Worm (Caenorhabditis elegans) whole organism, L1 larva: Measurements from ENCODE around the gene C14A4.12.

ENCODE experiments used
- C04F5.9 ChIP-seq: sonication (generic microtip); optimal IDR thresholded peaks from 2 replicates; lab custom pipeline; 2016; ENCODE audit warnings: missing genetic modification characterization, missing compliant biosample characterization
- aha-1 ChIP-seq: fragments of 150-350 bp; optimal IDR thresholded peaks from 2 replicates; lab custom pipeline; 2014; ENCODE audit warnings: missing biosample characterization, missing genetic modification characterization
- alr-1 ChIP-seq: fragments of 200-800 bp; sonication (Bioruptor generic); optimal IDR thresholded peaks from 2 replicates; lab custom pipeline; 2018; ENCODE audit warnings: borderline replicate concordance, mild to moderate bottlenecking, missing genetic modification characterization, missing compliant biosample characterization
- blmp-1 ChIP-seq: fragments of 150-350 bp; optimal IDR thresholded peaks from 2 replicates; lab custom pipeline; 2014; ENCODE audit warnings: missing biosample characterization, missing genetic modification characterization
- ceh-82 ChIP-seq, 3 experiments: fragments of 150-350 bp in 1 of 3; sonication (generic microtip) in 2 of 3; optimal IDR thresholded peaks; 2 replicates each; lab custom pipeline; 2014 to 2017; ENCODE audit warnings: missing biosample characterization in 3 of 3, missing genetic modification characterization in 3 of 3
- ceh-90 ChIP-seq: sonication (generic microtip); optimal IDR thresholded peaks from 2 replicates; lab custom pipeline; 2016; ENCODE audit warnings: missing genetic modification characterization, missing compliant biosample characterization
- dpl-1 ChIP-seq, 3 experiments: fragments of 150-350 bp in 2 of 3; sonication (generic microtip) in 1 of 3; optimal IDR thresholded peaks; 2 replicates each; lab custom pipeline; 2014 to 2017; ENCODE audit warnings: missing biosample characterization in 3 of 3, missing genetic modification characterization in 3 of 3, missing genetic modification reagents in 3 of 3
- dsc-1 ChIP-seq: sonication (generic microtip); optimal IDR thresholded peaks from 2 replicates; lab custom pipeline; 2016; ENCODE audit warnings: mild to moderate bottlenecking, missing genetic modification characterization, missing compliant biosample characterization
- efl-1 ChIP-seq, 4 experiments: fragments of 150-350 bp; optimal IDR thresholded peaks in 3 of 4; peaks in 1 of 4; 1 replicate in 1 of 4; 2 replicates in 3 of 4; lab custom pipeline; 2014; ENCODE audit warnings: missing biosample characterization in 2 of 4, missing genetic modification characterization in 2 of 4, missing genetic modification reagents in 2 of 4
- elt-2 ChIP-seq: sonication (generic microtip); optimal IDR thresholded peaks from 2 replicates; lab custom pipeline; 2016; ENCODE audit warnings: missing genetic modification characterization, mild to moderate bottlenecking, inconsistent platforms, missing compliant biosample characterization, missing genetic modification reagents
- elt-3 ChIP-seq, 6 experiments: fragments of 150-350 bp in 1 of 6; sonication (generic microtip); optimal IDR thresholded peaks; 2 replicates each; lab custom pipeline; 2017 to 2018; ENCODE audit warnings: missing biosample characterization in 6 of 6, missing genetic modification characterization in 6 of 6, inconsistent platforms in 1 of 6
- ets-5 ChIP-seq: fragments of 200-800 bp; sonication (Bioruptor generic); IDR thresholded peaks from 2 replicates; pipeline ENCODE4 v1.3.6; 2022; ENCODE audit warnings: missing genetic modification characterization, missing compliant biosample characterization
- irx-1 ChIP-seq: sonication (generic microtip); optimal IDR thresholded peaks from 2 replicates; lab custom pipeline; 2016; ENCODE audit warnings: missing genetic modification characterization, missing compliant biosample characterization
- lin-35 ChIP-seq, 2 experiments: fragments of 150-350 bp; optimal IDR thresholded peaks; 2 replicates each; lab custom pipeline; 2014; ENCODE audit warnings: missing biosample characterization in 2 of 2, missing genetic modification characterization in 2 of 2, missing genetic modification reagents in 2 of 2
- lsy-2 ChIP-seq, 2 experiments: fragments of 150-350 bp; optimal IDR thresholded peaks; 2 replicates each; lab custom pipeline; 2014; ENCODE audit warnings: missing biosample characterization in 2 of 2, missing genetic modification characterization in 2 of 2
- nhr-12 ChIP-seq: sonication (generic microtip); optimal IDR thresholded peaks from 2 replicates; lab custom pipeline; 2017; ENCODE audit warnings: missing biosample characterization, missing genetic modification characterization
- nhr-19 ChIP-seq: fragments of 200-800 bp; sonication (Bioruptor generic); conservative IDR thresholded peaks from 2 replicates; pipeline ENCODE4 v1.3.6; 2022; ENCODE audit warnings: missing genetic modification characterization, missing compliant biosample characterization
- nhr-20 ChIP-seq: sonication (generic microtip); optimal IDR thresholded peaks from 2 replicates; lab custom pipeline; 2016; ENCODE audit warnings: mild to moderate bottlenecking, missing genetic modification characterization, missing compliant biosample characterization
- pag-3 ChIP-seq: sonication (generic microtip); optimal IDR thresholded peaks from 2 replicates; lab custom pipeline; 2017; ENCODE audit warnings: missing genetic modification characterization, mild to moderate bottlenecking, missing compliant biosample characterization, antibody characterized with exemption, borderline replicate concordance; ENCODE audit not compliant: insufficient read depth
- pax-3 ChIP-seq: fragments of 200-800 bp; sonication (Bioruptor generic); optimal IDR thresholded peaks from 2 replicates; lab custom pipeline; 2018; ENCODE audit warnings: mild to moderate bottlenecking, missing genetic modification characterization, moderate library complexity, missing compliant biosample characterization
- pqm-1 ChIP-seq: sonication (generic microtip); optimal IDR thresholded peaks from 3 replicates; lab custom pipeline; 2017; ENCODE audit warnings: missing biosample characterization, missing genetic modification characterization
- snpc-4 ChIP-seq: fragments of 150-350 bp; optimal IDR thresholded peaks from 2 replicates; lab custom pipeline; 2014; ENCODE audit warnings: missing biosample characterization, missing genetic modification characterization
- unc-86 ChIP-seq: sonication (generic microtip); optimal IDR thresholded peaks from 2 replicates; lab custom pipeline; 2016; ENCODE audit warnings: missing genetic modification characterization, missing compliant biosample characterization
- unc-98 ChIP-seq: fragments of 200-800 bp; sonication (Bioruptor generic); IDR thresholded peaks from 2 replicates; pipeline ENCODE4 v1.3.6; 2022; ENCODE audit warnings: missing genetic modification characterization, missing compliant biosample characterization
- vab-15 ChIP-seq: sonication (generic microtip); optimal IDR thresholded peaks from 2 replicates; lab custom pipeline; 2017; ENCODE audit warnings: missing genotype, mild to moderate bottlenecking, missing genetic modification characterization, missing compliant biosample characterization

C14A4.12 gene

DNA sequence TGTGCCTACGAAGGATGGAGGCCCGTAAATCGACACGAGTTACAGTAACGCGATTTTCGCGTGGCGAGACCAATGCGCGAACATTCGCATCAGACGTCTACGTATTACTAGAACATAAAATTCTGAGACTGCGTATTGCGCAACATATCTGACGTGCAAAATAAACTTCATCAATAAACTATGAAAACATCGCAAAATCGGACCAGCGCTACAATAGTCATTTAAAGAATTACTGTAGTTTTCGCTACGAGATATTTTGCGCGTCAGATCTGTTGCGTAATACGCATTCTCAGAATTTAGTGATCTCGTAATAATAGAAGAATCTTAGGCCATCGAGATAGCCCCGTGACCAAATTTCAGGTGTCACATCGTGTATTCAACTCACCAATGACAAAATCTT is 18.5 kb upstream of the C14A4.12 start:
- TF ChIP-seq dsc-1 (tag; lab: Kevin White, UChicago) (no peak), unc-98 (GFP tag; lab: Robert Waterston, UW) (no peak), irx-1 (no peak)

DNA sequence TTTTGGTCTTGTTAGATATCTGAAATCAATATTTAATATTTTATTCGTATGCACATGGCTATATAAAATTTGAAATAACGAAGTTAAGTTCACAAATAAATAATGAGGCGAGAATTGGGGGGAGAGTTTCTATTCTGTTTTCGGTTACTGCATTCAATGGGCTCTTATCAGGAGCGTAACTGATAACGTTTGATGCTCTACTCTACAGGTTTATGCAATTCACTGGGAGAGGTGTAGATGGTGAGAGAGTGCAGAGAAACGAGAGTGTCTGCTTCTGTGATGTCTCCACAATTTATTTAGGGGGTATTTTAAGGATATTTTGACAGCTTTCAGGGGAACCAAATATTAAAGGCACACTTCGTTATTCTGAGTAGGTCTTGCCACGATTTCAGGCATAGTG is 18.1 kb upstream of the C14A4.12 start, which contains the start of gene C14A4.6:
Gene C14A4.6 (minus strand): TSS at position 19 of the 400 bp plus-strand sequence.
- TF ChIP-seq efl-1 (optimal IDR thresholded peaks at IDR 0.05; lab: Kevin White, UChicago) (no peak), efl-1 (GFP tag; optimal IDR thresholded peaks at IDR 0.05 in 1 of 2; lab: Kevin White, UChicago) (no peak), lin-35 (GFP tag; optimal IDR thresholded peaks at IDR 0.05; lab: Kevin White, UChicago) (peak in 1 of 2 experiments; percentile 46), aha-1 (no peak), nhr-12 (tag; lab: Kevin White, UChicago) (no peak), C04F5.9 (tag; lab: Kevin White, UChicago) (no peak), pqm-1 (tag; lab: Kevin White, UChicago) (peak; percentile 34), elt-2 (tag; lab: Kevin White, UChicago) (peak; percentile 79)
- TF ChIP-seq, all 84 proteins: peak for 3

DNA sequence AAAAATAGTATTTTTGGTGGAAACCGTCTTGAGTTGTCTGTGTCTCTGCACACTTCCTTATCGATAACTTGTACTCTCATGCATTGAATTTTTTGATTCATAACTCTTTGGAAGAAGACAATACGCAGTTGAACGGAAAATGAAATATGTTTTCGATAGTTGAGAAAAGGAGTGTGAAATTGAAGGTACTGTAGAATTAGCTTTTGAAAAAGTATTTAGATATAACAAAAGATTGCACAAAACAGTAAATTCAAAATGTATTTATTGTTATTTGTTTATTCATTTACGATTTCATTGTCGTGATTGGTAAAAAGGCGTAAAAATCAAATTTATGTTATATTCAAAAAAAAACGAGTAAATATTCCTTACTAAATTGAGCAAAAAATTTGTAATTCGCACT is 16.4 kb upstream of the C14A4.12 start, which contains the start of gene C14A4.7:
Gene C14A4.7 (minus strand): TSS at position 101 of the 400 bp plus-strand sequence.
- peak; percentile 16 for TF ChIP-seq elt-2 (tag; lab: Kevin White, UChicago)
- TF ChIP-seq elt-3 (tag; optimal IDR thresholded peaks at IDR 0.05; lab: Kevin White, UChicago), result no peak
- TF ChIP-seq vab-15 (tag; lab: Kevin White, UChicago), result no peak
- TF ChIP-seq, all 84 proteins: peak for 1

DNA sequence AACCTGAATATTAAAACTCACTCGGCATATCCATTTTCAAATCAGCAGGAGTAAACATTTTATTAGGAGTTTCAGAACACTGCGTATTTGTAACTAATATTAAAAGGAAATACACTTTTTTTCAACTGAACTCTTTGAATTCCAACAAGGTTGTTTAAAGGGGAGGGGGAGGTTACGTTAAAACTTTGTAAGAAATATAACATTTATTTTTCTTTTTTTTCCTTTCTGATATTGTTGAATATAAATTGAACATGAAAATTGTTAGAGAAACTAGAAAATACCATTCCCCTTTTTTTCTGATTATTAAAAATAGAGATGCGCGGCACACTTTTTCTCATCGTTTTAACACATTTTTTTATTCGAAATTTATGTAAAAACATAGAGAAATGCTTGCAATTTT is 14.8 kb upstream of the C14A4.12 start, which contains the start of gene C14A4.8:
Gene C14A4.8 (minus strand): TSS at position 101 of the 400 bp plus-strand sequence.
- no peak for TF ChIP-seq elt-2 (tag; lab: Kevin White, UChicago)
- TF ChIP-seq pax-3 (tag; lab: Kevin White, UChicago), result no peak
- TF ChIP-seq dpl-1 (GFP tag; optimal IDR thresholded peaks at IDR 0.05; lab: Kevin White, UChicago), result no peak

DNA sequence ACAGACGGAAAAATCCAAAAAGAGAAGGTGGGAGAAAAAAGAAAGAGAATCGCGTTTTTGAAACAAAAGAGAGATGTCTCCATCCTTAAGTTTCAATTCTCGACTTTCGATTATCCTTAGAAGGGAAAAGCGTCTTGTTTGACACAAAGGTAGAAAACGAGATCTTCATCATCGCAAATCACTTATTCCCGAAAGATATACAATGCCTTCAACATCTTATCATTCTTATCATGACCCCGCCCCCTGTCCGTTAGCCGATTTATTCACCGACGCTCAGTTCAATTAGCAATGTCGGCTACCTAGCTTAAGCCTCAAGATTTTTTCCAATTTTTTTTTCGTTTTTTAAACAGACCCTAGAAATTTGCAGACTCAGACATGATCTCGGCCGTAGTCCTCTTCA is 13.9 kb upstream of the C14A4.12 start, which contains the start of gene C14A4.9:
Gene C14A4.9 (plus strand): TSS at position 368 of the 400 bp plus-strand sequence.
- TF ChIP-seq ceh-90 (tag; lab: Kevin White, UChicago) (no peak), blmp-1 (tag; lab: Kevin White, UChicago) (peak; percentile 99)

DNA sequence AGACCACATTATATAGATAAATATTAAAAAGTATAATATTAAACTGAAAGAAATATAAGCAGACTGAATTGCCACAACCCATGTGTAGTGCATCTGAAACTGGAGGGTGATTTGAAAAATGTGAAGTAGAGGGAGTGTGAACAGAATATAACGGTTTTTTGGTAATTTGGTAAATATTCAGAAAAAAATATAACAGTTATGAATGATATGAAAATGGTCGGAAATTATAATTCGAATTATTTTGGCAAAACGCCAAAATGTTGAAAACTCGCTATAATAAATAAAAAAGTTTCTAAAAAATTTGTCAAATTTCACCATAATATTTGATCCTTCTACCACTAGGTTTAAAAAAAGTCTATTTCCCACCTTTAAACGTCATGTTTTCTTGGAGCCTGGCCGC is 10.7 kb upstream of the C14A4.12 start, which contains the start of gene srv-2:
Gene srv-2 (minus strand): TSS at position 101 of the 400 bp plus-strand sequence.
- no peak for TF ChIP-seq nhr-20 (tag; lab: Kevin White, UChicago)
- TF ChIP-seq, all 84 proteins: peak for 0

DNA sequence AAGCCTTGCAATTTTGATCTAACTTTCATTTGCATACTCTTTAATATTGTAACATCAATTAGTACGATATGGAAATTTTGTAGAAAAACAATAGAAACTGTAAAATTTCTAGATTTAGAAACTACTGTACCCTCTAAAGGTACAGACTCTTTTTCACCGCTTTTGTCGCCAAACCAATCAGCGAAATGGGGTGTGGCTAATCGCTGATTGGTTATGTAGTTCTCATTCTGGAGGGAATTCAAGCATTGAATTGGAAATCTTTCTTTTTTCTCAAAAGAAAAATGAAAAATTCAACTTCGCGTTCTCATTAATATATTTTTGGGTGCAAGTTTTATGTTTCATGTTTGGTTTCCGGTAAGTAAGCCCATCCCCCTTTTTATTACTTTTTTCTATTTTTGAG is 9.3 kb upstream of the C14A4.12 start:
- TF ChIP-seq ceh-82 (tag; optimal IDR thresholded peaks at IDR 0.05; lab: Kevin White, UChicago) (no peak), snpc-4 (tag; lab: Kevin White, UChicago) (no peak), pag-3 (no peak)

DNA sequence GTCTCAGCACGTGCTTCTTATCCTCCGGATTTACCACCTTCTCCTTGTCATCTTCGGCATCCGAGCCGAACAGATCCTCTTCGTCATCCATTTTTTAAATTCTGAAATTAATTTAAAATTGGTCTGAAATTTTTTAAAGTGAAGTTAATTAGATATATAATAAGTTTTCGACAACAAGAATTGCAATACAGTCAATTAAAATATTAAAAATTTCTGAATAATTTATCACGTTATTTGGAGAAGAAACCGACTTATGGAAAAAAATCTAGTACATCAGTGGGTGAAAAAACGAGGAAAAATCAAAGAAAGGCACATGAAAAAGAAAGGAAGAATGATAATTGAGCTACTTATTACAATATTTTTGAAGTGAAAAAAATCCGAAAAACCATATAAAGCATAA is 7.3 kb upstream of the C14A4.12 start, which contains the start of gene taf-13:
Gene taf-13 (minus strand): TSS at position 101 of the 400 bp plus-strand sequence.
- TF ChIP-seq unc-86 (tag; lab: Kevin White, UChicago), result no peak
- TF ChIP-seq nhr-19 (GFP tag; lab: Robert Waterston, UW), result no peak
- no peak for TF ChIP-seq alr-1 (tag; lab: Kevin White, UChicago)
- TF ChIP-seq nhr-20 (tag; lab: Kevin White, UChicago), result no peak
- TF ChIP-seq lsy-2 (tag; optimal IDR thresholded peaks at IDR 0.05; lab: Kevin White, UChicago), result no peak
- no peak for TF ChIP-seq ets-5
